Fruit fly (Drosophila melanogaster) whole organism, adult: ENCODE results near the gene CG18262.

Experiments used
- CG11617 ChIP-seq: fragments of 200-800 bp; sonication (Bioruptor generic); optimal IDR thresholded peaks from 2 replicates; lab custom pipeline; 2017; ENCODE audit warnings: mild to moderate bottlenecking, missing biosample characterization, missing genetic modification reagents, missing genetic modification characterization
- CG12768 ChIP-seq: fragments of 200-800 bp; sonication (Bioruptor generic); optimal IDR thresholded peaks from 2 replicates; lab custom pipeline; 2017; ENCODE audit warnings: missing biosample characterization, missing genetic modification characterization, mild to moderate bottlenecking, moderate library complexity, missing genetic modification reagents
- CG1620 ChIP-seq: fragments of 200-800 bp; sonication (Bioruptor generic); optimal IDR thresholded peaks from 2 replicates; lab custom pipeline; 2016; ENCODE audit warnings: missing biosample characterization, missing genetic modification characterization
- CG7101 ChIP-seq: fragments of 200-800 bp; sonication (Bioruptor generic); optimal IDR thresholded peaks from 2 replicates; lab custom pipeline; 2018; ENCODE audit warnings: missing biosample characterization, mild to moderate bottlenecking, missing genetic modification characterization, moderate library complexity
- Clk ChIP-seq: fragments of 200-800 bp; sonication (Bioruptor generic); optimal IDR thresholded peaks from 2 replicates; lab custom pipeline; 2017; ENCODE audit warnings: missing biosample characterization, missing genetic modification characterization
- Hr96 ChIP-seq: fragments of 200-800 bp; sonication (Bioruptor generic); optimal IDR thresholded peaks from 2 replicates; lab custom pipeline; 2016; ENCODE audit warnings: missing biosample characterization, missing genetic modification characterization
- Mnt ChIP-seq: fragments of 200-800 bp; sonication (Bioruptor generic); optimal IDR thresholded peaks from 2 replicates; lab custom pipeline; 2016; ENCODE audit warnings: missing biosample characterization, mild to moderate bottlenecking, missing genetic modification characterization
- cic ChIP-seq: fragments of 200-800 bp; sonication (Bioruptor generic); optimal IDR thresholded peaks from 2 replicates; lab custom pipeline; 2017; ENCODE audit warnings: missing biosample characterization, mild to moderate bottlenecking, missing genetic modification characterization, moderate library complexity
- cnc ChIP-seq, 2 experiments: fragments of >200 bp; optimal IDR thresholded peaks; 2 replicates each; lab custom pipeline; 2017
- kay ChIP-seq: fragments of 200-800 bp; sonication (Bioruptor generic); peaks from one replicate; lab custom pipeline; 2016; ENCODE audit warnings: missing biosample characterization, missing genetic modification characterization, borderline replicate concordance
- ovo ChIP-seq: fragments of 200-800 bp; sonication (Bioruptor generic); optimal IDR thresholded peaks from 2 replicates; lab custom pipeline; 2016; ENCODE audit warnings: missing biosample characterization, missing genetic modification characterization
- toe ChIP-seq: fragments of 200-800 bp; sonication (Bioruptor generic); optimal IDR thresholded peaks from 2 replicates; lab custom pipeline; 2016; ENCODE audit warnings: missing biosample characterization, missing genetic modification characterization

DNA sequence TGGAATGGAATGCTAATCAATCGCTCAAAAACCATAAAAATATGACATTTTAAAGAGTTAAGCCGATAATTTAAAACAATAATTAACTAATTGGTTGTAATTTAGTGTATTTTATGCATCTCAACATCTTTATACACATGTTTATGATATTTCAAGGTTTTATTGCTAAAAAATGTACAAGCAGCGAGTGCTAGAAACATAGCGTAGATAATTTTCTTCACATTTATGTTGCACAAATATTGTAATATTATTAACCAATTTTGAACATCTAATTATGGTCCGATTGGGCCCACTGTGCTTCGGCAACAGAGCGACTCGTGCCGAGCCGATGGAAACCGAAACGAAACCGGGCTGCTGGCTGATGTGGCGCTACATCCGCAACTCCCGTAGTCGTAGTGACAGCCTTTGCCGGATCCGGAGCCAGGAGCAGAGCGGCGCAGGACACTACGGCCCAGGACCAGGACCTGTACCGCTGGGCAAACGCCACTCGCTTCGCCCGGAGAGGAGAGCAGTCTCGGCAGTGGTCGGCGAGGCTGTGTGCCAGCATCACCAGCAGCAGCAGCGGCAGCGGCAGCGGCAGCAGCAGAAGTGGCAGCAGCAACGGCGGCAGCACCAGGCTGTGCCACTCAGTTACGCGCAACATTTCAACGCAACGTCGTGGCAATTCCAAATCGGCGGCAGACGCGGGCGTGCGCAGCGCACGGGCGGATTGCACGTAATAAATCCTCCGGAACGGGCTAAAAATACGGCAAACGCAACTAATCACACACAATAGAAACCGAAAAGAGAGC lies 25.6 kb downstream of the CG18262 start, which contains the start of gene sdt:
- TF ChIP-seq kay (GFP tag; lab: Kevin White, UChicago) (no peak), cnc (optimal IDR thresholded peaks at IDR 0.05; lab: Kevin White, UChicago) (no peak), CG7101 (tag; lab: Kevin White, UChicago) (no peak), Mnt (GFP tag; lab: Kevin White, UChicago) (no peak), CG12768 (GFP tag; lab: Kevin White, UChicago) (no peak), Hr96 (GFP tag; lab: Kevin White, UChicago) (no peak), toe (GFP tag; lab: Kevin White, UChicago) (no peak), Clk (no peak), cic (GFP tag; lab: Kevin White, UChicago) (no peak), CG1620 (GFP tag; lab: Kevin White, UChicago) (no peak), CG11617 (no peak), ovo (no peak)
